Worm (Caenorhabditis elegans): ENCODE results near the gene tbc-1.

- TF ChIP-seq tab-1 (GFP tag; IDR thresholded peaks at IDR 0.05): no peak
- TF ChIP-seq ztf-29 (GFP tag; IDR thresholded peaks at IDR 0.05): no peak
- TF ChIP-seq T22C8.4 (GFP tag; IDR thresholded peaks at IDR 0.05): no peak
Observed at ce11 chrX:14928854-14929253, 41.7 kb upstream of the tbc-1 start, which contains the start of gene ntr-2.
